Fruit fly (Drosophila melanogaster) whole organism, wandering third instar larva: Measurements from ENCODE around the gene sra.

ENCODE experiments used
- Abd-B ChIP-seq: fragments of >200 bp; optimal IDR thresholded peaks from 2 replicates; lab custom pipeline; 2017; ENCODE audit warnings: missing biosample characterization, missing genetic modification characterization
- CG32264 ChIP-seq: fragments of 200-800 bp; sonication (Bioruptor generic); optimal IDR thresholded peaks from 2 replicates; lab custom pipeline; 2016; ENCODE audit warnings: missing biosample characterization, missing genetic modification characterization
- CG9705 ChIP-seq: fragments of 200-800 bp; sonication (Bioruptor generic); optimal IDR thresholded peaks from 2 replicates; lab custom pipeline; 2018; ENCODE audit warnings: missing biosample characterization, mild to moderate bottlenecking, missing genetic modification characterization
- CrebA ChIP-seq: fragments of 200-800 bp; sonication (Bioruptor generic); optimal IDR thresholded peaks from 2 replicates; lab custom pipeline; 2016; ENCODE audit warnings: missing biosample characterization, mild to moderate bottlenecking, missing genetic modification characterization, borderline replicate concordance
- Dfd ChIP-seq: fragments of >200 bp; optimal IDR thresholded peaks from 2 replicates; lab custom pipeline; 2017; ENCODE audit warnings: missing biosample characterization, missing genetic modification characterization
- GATAd ChIP-seq: sonication (Bioruptor generic); optimal IDR thresholded peaks from 2 replicates; lab custom pipeline; 2016; ENCODE audit warnings: missing biosample characterization, missing genetic modification characterization
- HLH106 ChIP-seq: fragments of 200-800 bp; optimal IDR thresholded peaks from 3 replicates; lab custom pipeline; 2019; ENCODE audit warnings: missing biosample characterization, mild to moderate bottlenecking, missing genetic modification characterization, moderate library complexity
- Hnf4 ChIP-seq: fragments of 200-800 bp; sonication (Bioruptor generic); optimal IDR thresholded peaks from 2 replicates; lab custom pipeline; 2016; ENCODE audit warnings: missing biosample characterization, mild to moderate bottlenecking, missing genetic modification characterization
- Hr78 ChIP-seq: fragments of >200 bp; optimal IDR thresholded peaks from 2 replicates; lab custom pipeline; 2017; ENCODE audit warnings: missing biosample characterization, missing genetic modification characterization
- Hr83 ChIP-seq: fragments of 200-300 bp; sonication (Bioruptor generic); optimal IDR thresholded peaks from 2 replicates; lab custom pipeline; 2016; ENCODE audit warnings: missing biosample characterization, mild to moderate bottlenecking, missing genetic modification characterization, moderate library complexity; ENCODE audit not compliant: poor library complexity, severe bottlenecking
- Jra ChIP-seq: sonication (Bioruptor generic); optimal IDR thresholded peaks from 2 replicates; lab custom pipeline; 2016; ENCODE audit warnings: missing biosample characterization, missing genetic modification characterization
- Mio ChIP-seq: sonication (Bioruptor generic); optimal IDR thresholded peaks from 2 replicates; lab custom pipeline; 2016; ENCODE audit warnings: missing biosample characterization, missing genetic modification characterization
- Myc ChIP-seq: fragments of >200 bp; optimal IDR thresholded peaks from 2 replicates; lab custom pipeline; 2017
- OdsH ChIP-seq: fragments of 200-800 bp; sonication (Bioruptor generic); optimal IDR thresholded peaks from 2 replicates; lab custom pipeline; 2016; ENCODE audit warnings: missing biosample characterization, mild to moderate bottlenecking, missing genetic modification characterization
- Rel ChIP-seq, 2 experiments: fragments of 200-800 bp; sonication (Bioruptor generic) in 1 of 2; optimal IDR thresholded peaks; 2 replicates in 1 of 2; 3 replicates in 1 of 2; lab custom pipeline; 2016 to 2019; ENCODE audit warnings: mild to moderate bottlenecking in 2 of 2, missing biosample characterization in 2 of 2, missing genetic modification characterization in 2 of 2, moderate library complexity in 1 of 2
- Sp1 ChIP-seq: fragments of 200-800 bp; sonication (Bioruptor generic); optimal IDR thresholded peaks from 3 replicates; lab custom pipeline; 2019; ENCODE audit warnings: missing biosample characterization, mild to moderate bottlenecking, missing genetic modification characterization, moderate library complexity
- br ChIP-seq: fragments of 200-800 bp; sonication (Bioruptor generic); optimal IDR thresholded peaks from 2 replicates; lab custom pipeline; 2016; ENCODE audit warnings: missing biosample characterization, missing genetic modification characterization
- brk ChIP-seq: fragments of 200-800 bp; sonication (Bioruptor generic); optimal IDR thresholded peaks from 2 replicates; lab custom pipeline; 2016; ENCODE audit warnings: missing biosample characterization, mild to moderate bottlenecking, missing genetic modification characterization
- dl ChIP-seq, 2 experiments: fragments of 175-275, 200-275 bp in 1 of 2; fragments of 200-275 bp in 1 of 2; sonication (Bioruptor generic); optimal IDR thresholded peaks; lab custom pipeline; 2018; ENCODE audit warnings: mild to moderate bottlenecking in 2 of 2, missing biosample characterization in 2 of 2, missing genetic modification characterization in 2 of 2, moderate library complexity in 2 of 2; ENCODE audit not compliant: partially characterized antibody in 2 of 2, insufficient read depth in 1 of 2
- dmrt93B ChIP-seq: fragments of 200-800 bp; sonication (Bioruptor generic); optimal IDR thresholded peaks from 2 replicates; lab custom pipeline; 2018; ENCODE audit warnings: missing biosample characterization, mild to moderate bottlenecking, missing genetic modification characterization
- dsf ChIP-seq: sonication (Bioruptor generic); optimal IDR thresholded peaks from 2 replicates; lab custom pipeline; 2016; ENCODE audit warnings: missing biosample characterization, missing genetic modification characterization, borderline replicate concordance
- ey ChIP-seq: fragments of 200-800 bp; sonication (Bioruptor generic); optimal IDR thresholded peaks from 2 replicates; lab custom pipeline; 2016; ENCODE audit warnings: missing biosample characterization, missing genetic modification characterization
- foxo ChIP-seq, 2 experiments: fragments of 200-800 bp; sonication (Bioruptor generic); optimal IDR thresholded peaks; 2 replicates in 1 of 2; 3 replicates in 1 of 2; lab custom pipeline; 2016 to 2017; ENCODE audit warnings: missing biosample characterization in 2 of 2, missing genetic modification characterization in 2 of 2
- fru ChIP-seq: fragments of 200-800 bp; sonication (Bioruptor generic); optimal IDR thresholded peaks from 3 replicates; lab custom pipeline; 2016; ENCODE audit warnings: missing biosample characterization, mild to moderate bottlenecking, missing genetic modification characterization
- h ChIP-seq: fragments of 200-800 bp; sonication (Bioruptor generic); optimal IDR thresholded peaks from 3 replicates; lab custom pipeline; 2016; ENCODE audit warnings: missing biosample characterization, mild to moderate bottlenecking, missing genetic modification characterization
- jim ChIP-seq: fragments of 175-275, 200-325 bp; sonication (Bioruptor generic); optimal IDR thresholded peaks from 2 replicates; lab custom pipeline; 2016; ENCODE audit warnings: missing biosample characterization, mild to moderate bottlenecking, missing genetic modification characterization
- lola ChIP-seq: fragments of >200 bp; optimal IDR thresholded peaks from 2 replicates; lab custom pipeline; 2017; ENCODE audit warnings: missing biosample characterization, missing genetic modification characterization
- pan ChIP-seq: fragments of >200 bp; optimal IDR thresholded peaks from 2 replicates; lab custom pipeline; 2017
- psq ChIP-seq: fragments of 200-800 bp; sonication (Bioruptor generic); optimal IDR thresholded peaks from 3 replicates; lab custom pipeline; 2017; ENCODE audit warnings: missing biosample characterization, mild to moderate bottlenecking, missing genetic modification characterization, moderate library complexity
- rgr ChIP-seq: fragments of 200-800 bp; sonication (Bioruptor generic); optimal IDR thresholded peaks from 3 replicates; lab custom pipeline; 2016; ENCODE audit warnings: missing biosample characterization, mild to moderate bottlenecking, missing genetic modification characterization
- sage ChIP-seq: fragments of 200-800 bp; sonication (Bioruptor generic); optimal IDR thresholded peaks from 2 replicates; lab custom pipeline; 2016; ENCODE audit warnings: missing biosample characterization, mild to moderate bottlenecking, missing genetic modification characterization
- sv ChIP-seq: fragments of 200-800 bp; sonication (Bioruptor generic); optimal IDR thresholded peaks from 3 replicates; lab custom pipeline; 2016; ENCODE audit warnings: missing biosample characterization, missing genetic modification characterization
- tai ChIP-seq: sonication (Bioruptor generic); optimal IDR thresholded peaks from 2 replicates; lab custom pipeline; 2016; ENCODE audit warnings: missing biosample characterization, missing genetic modification characterization
- usp ChIP-seq: fragments of >200 bp; optimal IDR thresholded peaks from 2 replicates; lab custom pipeline; 2017; ENCODE audit warnings: missing biosample characterization, missing genetic modification characterization
- woc ChIP-seq: sonication (Bioruptor generic); optimal IDR thresholded peaks from 2 replicates; lab custom pipeline; 2016; ENCODE audit warnings: missing biosample characterization, mild to moderate bottlenecking, missing genetic modification characterization

Gene sra

DNA sequence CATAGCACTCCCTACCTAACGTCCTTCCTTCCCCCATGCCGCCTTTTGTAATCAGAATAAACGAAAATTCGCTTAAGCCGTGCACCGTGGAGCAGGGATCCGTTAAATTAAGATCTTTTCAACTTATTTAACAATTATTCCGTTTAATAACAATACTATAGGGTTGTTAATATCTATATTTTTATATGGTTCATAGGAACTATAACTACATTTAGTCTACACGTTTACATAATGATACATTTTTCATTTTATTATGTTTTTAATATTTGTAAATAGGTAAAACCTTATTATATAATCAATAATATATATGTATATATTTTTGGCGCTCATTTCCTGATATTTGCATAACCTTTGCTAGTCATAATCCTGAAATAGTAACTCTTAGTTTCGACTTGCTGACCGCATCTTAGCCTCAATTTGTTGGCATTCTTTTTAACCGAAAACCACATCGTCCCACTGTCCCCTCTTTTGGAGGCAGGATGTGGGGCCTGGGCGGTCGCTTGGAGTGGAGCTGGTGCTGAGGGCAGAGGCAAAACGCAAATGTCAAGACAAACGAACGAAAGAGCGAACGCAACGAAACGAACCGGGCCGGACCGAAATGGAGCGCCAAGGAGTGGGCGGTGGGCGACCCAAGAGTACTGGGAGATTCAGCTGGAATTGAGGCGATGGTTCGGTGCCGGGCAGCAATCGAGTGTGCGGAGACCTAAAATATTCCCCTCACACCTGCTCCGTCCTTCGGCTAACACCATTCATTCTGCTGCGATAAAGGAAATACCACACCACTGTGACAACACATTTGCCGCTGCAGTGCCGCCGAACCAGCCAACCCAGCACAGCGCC is 23.1 kb downstream of the sra start:
- TF ChIP-seq HLH106 (tag; lab: Kevin White, UChicago) (peak; percentile 80), ey (GFP tag; lab: Kevin White, UChicago) (peak; percentile 19), dmrt93B (GFP tag; lab: Kevin White, UChicago) (peak; percentile 65), Mio (GFP tag; lab: Kevin White, UChicago) (no peak), lola (GFP tag; lab: Kevin White, UChicago) (no peak), OdsH (GFP tag; lab: Kevin White, UChicago) (peak; percentile 74), tai (GFP tag; lab: Kevin White, UChicago) (peak; percentile 27), psq (GFP tag; lab: Kevin White, UChicago) (peak; percentile 90), br (GFP tag; lab: Kevin White, UChicago) (peak; percentile 22), sage (GFP tag; lab: Kevin White, UChicago) (no peak), foxo (GFP tag; optimal IDR thresholded peaks at IDR 0.05; lab: Kevin White, UChicago) (peak in 1 of 2 experiments; percentile 77), Jra (GFP tag; lab: Kevin White, UChicago) (no peak), fru (peak; percentile 42), dl (GFP tag; optimal IDR thresholded peaks at IDR 0.05; lab: Kevin White, UChicago; ENCODE audit: insufficient read depth in 1 of 2, partially characterized antibody in 2 of 2) (peak in 1 of 2 experiments; percentile 1), CrebA (GFP tag; lab: Kevin White, UChicago) (peak; percentile 7), rgr (GFP tag; lab: Kevin White, UChicago) (peak; percentile 71), Sp1 (GFP tag; lab: Kevin White, UChicago) (peak; percentile 91), CG9705 (GFP tag; lab: Kevin White, UChicago) (peak; percentile 51), h (GFP tag; lab: Kevin White, UChicago) (peak; percentile 25)

DNA sequence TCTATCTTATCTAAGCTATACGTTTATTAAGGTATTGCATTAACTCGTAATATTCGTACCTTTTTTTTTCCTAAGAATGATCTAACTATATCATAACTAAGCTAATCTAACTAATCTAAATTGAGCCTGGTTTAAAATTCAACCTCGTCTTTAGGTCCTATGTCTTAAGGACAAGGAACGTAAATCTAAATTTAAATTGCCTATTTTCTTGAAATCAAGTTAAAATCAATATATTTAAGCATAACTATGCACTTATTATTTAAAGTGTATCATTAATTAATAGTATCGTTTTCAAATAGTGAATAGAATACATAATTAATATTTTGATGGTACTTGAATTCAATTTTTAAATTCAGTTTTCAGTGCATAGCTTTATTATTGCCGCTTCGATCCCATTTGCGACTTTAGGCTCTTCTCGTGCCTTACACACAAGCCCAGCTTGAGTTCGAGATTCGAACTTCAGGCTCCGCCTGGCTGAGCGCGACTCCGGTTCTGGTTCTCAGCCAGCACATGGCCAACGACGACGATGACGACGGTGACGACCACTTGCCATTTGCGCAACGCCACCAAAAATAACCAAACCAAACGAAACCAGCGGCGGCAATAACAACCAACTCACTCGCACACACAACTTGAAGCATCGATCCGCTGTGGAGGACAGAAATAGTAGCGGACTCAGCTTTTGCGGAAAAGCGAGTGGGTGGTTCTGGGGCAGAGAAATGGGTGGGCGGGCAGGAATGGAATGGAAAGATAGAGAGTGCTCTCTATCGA is 24.2 kb downstream of the sra start:
- TF ChIP-seq Abd-B (no peak), Mio (GFP tag; lab: Kevin White, UChicago) (no peak), usp (no peak), dsf (GFP tag; lab: Kevin White, UChicago) (no peak), Myc (no peak), HLH106 (tag; lab: Kevin White, UChicago) (no peak), Rel (GFP tag; optimal IDR thresholded peaks at IDR 0.05; lab: Kevin White, UChicago) (no peak), Rel (tag; optimal IDR thresholded peaks at IDR 0.05; lab: Kevin White, UChicago) (peak; percentile 37), psq (GFP tag; lab: Kevin White, UChicago) (no peak), OdsH (GFP tag; lab: Kevin White, UChicago) (no peak), brk (GFP tag; lab: Kevin White, UChicago) (no peak), sage (GFP tag; lab: Kevin White, UChicago) (no peak), h (GFP tag; lab: Kevin White, UChicago) (no peak), Hnf4 (GFP tag; lab: Kevin White, UChicago) (peak; percentile 9), foxo (GFP tag; optimal IDR thresholded peaks at IDR 0.05; lab: Kevin White, UChicago) (peak in 1 of 2 experiments; percentile 27), GATAd (GFP tag; lab: Kevin White, UChicago) (no peak), Jra (GFP tag; lab: Kevin White, UChicago) (no peak), dl (GFP tag; optimal IDR thresholded peaks at IDR 0.05; lab: Kevin White, UChicago; ENCODE audit: insufficient read depth in 1 of 2, partially characterized antibody in 2 of 2) (peak in 1 of 2 experiments; percentile 5), CrebA (GFP tag; lab: Kevin White, UChicago) (no peak), pan (no peak), ey (GFP tag; lab: Kevin White, UChicago) (peak; percentile 2), Dfd (GFP tag; lab: Kevin White, UChicago) (no peak), CG32264 (GFP tag; lab: Kevin White, UChicago) (no peak), br (GFP tag; lab: Kevin White, UChicago) (no peak), lola (GFP tag; lab: Kevin White, UChicago) (no peak), jim (GFP tag; lab: Kevin White, UChicago) (no peak), CG9705 (GFP tag; lab: Kevin White, UChicago) (no peak), Hr78 (no peak), woc (peak; percentile 8), sv (GFP tag; lab: Kevin White, UChicago) (no peak), tai (GFP tag; lab: Kevin White, UChicago) (peak; percentile 21), rgr (GFP tag; lab: Kevin White, UChicago) (peak; percentile 17), Hr83 (GFP tag; lab: Kevin White, UChicago) (peak; percentile 4), Sp1 (GFP tag; lab: Kevin White, UChicago) (no peak), fru (no peak)
